Fruit fly (Drosophila melanogaster) whole organism, embryonic: ENCODE measurements around the gene Spn38F.
A peak's percentile ranks its signal among the peaks of the same experiment; 100 is the strongest.

ENCODE experiments used
- Atf-2 ChIP-seq: fragments of 200-800 bp; sonication (Bioruptor generic); optimal IDR thresholded peaks from 2 replicates; lab custom pipeline; 2016; ENCODE audit warnings: missing biosample characterization, missing genetic modification characterization
- CG10209 ChIP-seq: fragments of 200-800 bp; sonication (Bioruptor generic); optimal IDR thresholded peaks from 3 replicates; lab custom pipeline; 2017; ENCODE audit warnings: missing biosample characterization, mild to moderate bottlenecking, missing genetic modification characterization, missing genetic modification reagents
- CG10267 ChIP-seq: fragments of 200-800 bp; sonication (Bioruptor generic); optimal IDR thresholded peaks from 2 replicates; lab custom pipeline; 2018; ENCODE audit warnings: missing biosample characterization, mild to moderate bottlenecking, missing genetic modification characterization, moderate library complexity
- CG11695 ChIP-seq: fragments of 200-800 bp; sonication (Bioruptor generic); IDR thresholded peaks from 3 replicates; pipeline ENCODE4 v1.3.6; 2022; ENCODE audit warnings: missing biosample characterization, missing genetic modification characterization
- CG13775 ChIP-seq: fragments of 200-800 bp; sonication (Bioruptor generic); optimal IDR thresholded peaks from 3 replicates; lab custom pipeline; 2017; ENCODE audit warnings: missing biosample characterization, mild to moderate bottlenecking, missing genetic modification characterization
- CG14050 ChIP-seq: fragments of 200-800 bp; sonication (Bioruptor generic); IDR thresholded peaks from 3 replicates; pipeline ENCODE4 v1.3.6; 2022; ENCODE audit warnings: missing biosample characterization, missing genetic modification characterization
- CG14667 ChIP-seq: fragments of 200-800 bp; sonication (Bioruptor generic); IDR thresholded peaks from 2 replicates; pipeline ENCODE4 v1.3.6; 2022; ENCODE audit warnings: missing biosample characterization, missing genetic modification characterization
- CG16779 ChIP-seq: fragments of 200-800 bp; sonication (Bioruptor generic); IDR thresholded peaks from 2 replicates; pipeline ENCODE4 v1.3.6; 2022; ENCODE audit warnings: missing biosample characterization, missing genetic modification characterization
- CG16815 ChIP-seq: fragments of 200-800 bp; sonication (Bioruptor generic); optimal IDR thresholded peaks from 3 replicates; lab custom pipeline; 2017; ENCODE audit warnings: missing biosample characterization, mild to moderate bottlenecking, missing genetic modification characterization
- CG16863 ChIP-seq: fragments of 200-800 bp; sonication (Bioruptor generic); optimal IDR thresholded peaks from 3 replicates; lab custom pipeline; 2016; ENCODE audit warnings: missing biosample characterization, missing genetic modification characterization
- CG17359 ChIP-seq: fragments of 200-800 bp; sonication (Bioruptor generic); optimal IDR thresholded peaks from 3 replicates; lab custom pipeline; 2018; ENCODE audit warnings: missing biosample characterization, mild to moderate bottlenecking, missing genetic modification characterization, moderate library complexity
- CG17361 ChIP-seq: fragments of 200-800 bp; sonication (Bioruptor generic); IDR thresholded peaks from 3 replicates; pipeline ENCODE4 v1.3.6; 2022; ENCODE audit warnings: missing biosample characterization, missing genetic modification characterization
- CG17385 ChIP-seq: fragments of 200-800 bp; sonication (Bioruptor generic); optimal IDR thresholded peaks from 3 replicates; lab custom pipeline; 2018; ENCODE audit warnings: missing biosample characterization, mild to moderate bottlenecking, missing genetic modification characterization
- CG2678 ChIP-seq: fragments of 200-800 bp; sonication (Bioruptor generic); optimal IDR thresholded peaks from 3 replicates; lab custom pipeline; 2019; ENCODE audit warnings: missing biosample characterization, mild to moderate bottlenecking, missing genetic modification characterization, moderate library complexity
- CG3281 ChIP-seq: fragments of 200-800 bp; sonication (Bioruptor generic); optimal IDR thresholded peaks from 3 replicates; lab custom pipeline; 2017; ENCODE audit warnings: missing biosample characterization, mild to moderate bottlenecking, missing genetic modification characterization
- CG34224 ChIP-seq: fragments of 200-800 bp; sonication (Bioruptor generic); IDR thresholded peaks from 3 replicates; pipeline ENCODE4 v1.3.6; 2022; ENCODE audit warnings: missing biosample characterization, missing genetic modification characterization; ENCODE audit not compliant: partially characterized antibody
- CG5245 ChIP-seq: fragments of 200-800 bp; sonication (Bioruptor generic); optimal IDR thresholded peaks from 3 replicates; lab custom pipeline; 2016; ENCODE audit warnings: missing biosample characterization, missing genetic modification characterization
- CG6254 ChIP-seq: fragments of 200-800 bp; sonication (Bioruptor generic); optimal IDR thresholded peaks from 3 replicates; lab custom pipeline; 2017; ENCODE audit warnings: mild to moderate bottlenecking, missing biosample characterization, missing genetic modification reagents, missing genetic modification characterization
- CG7928 ChIP-seq: fragments of 200-800 bp; sonication (Bioruptor generic); optimal IDR thresholded peaks from 2 replicates; lab custom pipeline; 2017; ENCODE audit warnings: missing biosample characterization, mild to moderate bottlenecking, missing genetic modification characterization
- CG8765 ChIP-seq: fragments of 200-800 bp; sonication (Bioruptor generic); IDR thresholded peaks from 2 replicates; pipeline ENCODE4 v1.3.6; 2022; ENCODE audit warnings: missing biosample characterization, missing genetic modification characterization
- D19B ChIP-seq: fragments of 200-800 bp; sonication (Bioruptor generic); optimal IDR thresholded peaks from 2 replicates; lab custom pipeline; 2017; ENCODE audit warnings: missing biosample characterization, mild to moderate bottlenecking, missing genetic modification characterization
- Dek ChIP-seq: fragments of 200-800 bp; sonication (Bioruptor generic); optimal IDR thresholded peaks from 3 replicates; lab custom pipeline; 2019; ENCODE audit warnings: missing biosample characterization, mild to moderate bottlenecking, missing genetic modification characterization, moderate library complexity
- E2f2 ChIP-seq: fragments of 200-800 bp; sonication (Bioruptor generic); IDR thresholded peaks from 2 replicates; pipeline ENCODE4 v1.3.6; 2022; ENCODE audit warnings: missing biosample characterization, missing genetic modification characterization
- ERR ChIP-seq: fragments of 200-800 bp; sonication (Bioruptor generic); optimal IDR thresholded peaks from 2 replicates; lab custom pipeline; 2016; ENCODE audit warnings: missing biosample characterization, missing genetic modification characterization
- Fer3 ChIP-seq: fragments of 200-800 bp; sonication (Bioruptor generic); optimal IDR thresholded peaks from 2 replicates; lab custom pipeline; 2018; ENCODE audit warnings: missing biosample characterization, mild to moderate bottlenecking, missing genetic modification characterization, moderate library complexity
- Hr3 ChIP-seq: fragments of 200-800 bp; sonication (Bioruptor generic); optimal IDR thresholded peaks from 3 replicates; lab custom pipeline; 2016; ENCODE audit warnings: missing biosample characterization, missing genetic modification characterization
- Hr78 ChIP-seq, 2 experiments: fragments of 200-800 bp in 1 of 2; fragments of >200 bp in 1 of 2; sonication (Bioruptor generic) in 1 of 2; optimal IDR thresholded peaks; 2 replicates each; lab custom pipeline; 2017 to 2019; ENCODE audit warnings: missing biosample characterization in 2 of 2, missing genetic modification characterization in 2 of 2, mild to moderate bottlenecking in 1 of 2, moderate library complexity in 1 of 2
- Med ChIP-seq: fragments of 200-800 bp; sonication (Bioruptor generic); peaks from one replicate; lab custom pipeline; 2016; ENCODE audit warnings: missing biosample characterization, missing genetic modification characterization, mild to moderate bottlenecking, inconsistent platforms, moderate library complexity
- Myb ChIP-seq: fragments of 200-800 bp; sonication (Bioruptor generic); optimal IDR thresholded peaks from 2 replicates; lab custom pipeline; 2016; ENCODE audit warnings: missing biosample characterization, missing genetic modification characterization
- Ptx1 ChIP-seq: fragments of 200-800 bp; sonication (Bioruptor generic); IDR thresholded peaks from 2 replicates; pipeline ENCODE4 v1.3.6; 2022; ENCODE audit warnings: missing biosample characterization, missing genetic modification characterization
- Six4 ChIP-seq: fragments of 200-800 bp; sonication (Bioruptor generic); optimal IDR thresholded peaks from 2 replicates; lab custom pipeline; 2016; ENCODE audit warnings: missing biosample characterization, missing genetic modification characterization
- Tbp ChIP-seq: fragments of >200 bp; optimal IDR thresholded peaks from 2 replicates; lab custom pipeline; 2018; ENCODE audit warnings: missing biosample characterization, missing genetic modification characterization
- amos ChIP-seq: fragments of 200-800 bp; sonication (Bioruptor generic); IDR thresholded peaks from 2 replicates; pipeline ENCODE4 v1.3.6; 2022; ENCODE audit warnings: missing biosample characterization, missing genetic modification characterization; ENCODE audit not compliant: partially characterized antibody
- ap ChIP-seq: fragments of 200-800 bp; sonication (Bioruptor generic); IDR thresholded peaks from 2 replicates; pipeline ENCODE4 v1.3.6; 2022; ENCODE audit warnings: missing biosample characterization, missing genetic modification characterization
- az2 ChIP-seq: fragments of 200-800 bp; sonication (Bioruptor generic); optimal IDR thresholded peaks from 3 replicates; lab custom pipeline; 2016; ENCODE audit warnings: missing biosample characterization, missing genetic modification characterization
- corto ChIP-seq: fragments of 200-800 bp; sonication (Bioruptor generic); optimal IDR thresholded peaks from 2 replicates; lab custom pipeline; 2016; ENCODE audit warnings: missing biosample characterization, mild to moderate bottlenecking, missing genetic modification characterization, moderate library complexity
- disco-r ChIP-seq: fragments of 200-800 bp; sonication (Bioruptor generic); optimal IDR thresholded peaks from 2 replicates; lab custom pipeline; 2016; ENCODE audit warnings: missing biosample characterization, missing genetic modification characterization
- dm ChIP-seq: fragments of 200-800 bp; sonication (Bioruptor generic); optimal IDR thresholded peaks from 3 replicates; lab custom pipeline; 2016; ENCODE audit warnings: missing biosample characterization, missing genetic modification characterization
- dmrt11E ChIP-seq: fragments of 200-800 bp; sonication (Bioruptor generic); optimal IDR thresholded peaks from 3 replicates; lab custom pipeline; 2018; ENCODE audit warnings: missing biosample characterization, mild to moderate bottlenecking, missing genetic modification characterization, moderate library complexity
- emc ChIP-seq: fragments of 200-800 bp; sonication (Bioruptor generic); optimal IDR thresholded peaks from 2 replicates; lab custom pipeline; 2016; ENCODE audit warnings: missing biosample characterization, missing genetic modification characterization
- hkb ChIP-seq, 2 experiments: fragments of 200-800 bp in 1 of 2; fragments of >200 bp in 1 of 2; sonication (Bioruptor generic) in 1 of 2; IDR thresholded peaks in 1 of 2; optimal IDR thresholded peaks in 1 of 2; 2 replicates each; pipeline versions ENCODE4 v1.3.6 to Lab custom; 2017 to 2022; ENCODE audit warnings: missing biosample characterization in 1 of 2, missing genetic modification characterization in 1 of 2
- jigr1 ChIP-seq: fragments of 200-800 bp; sonication (Bioruptor generic); IDR thresholded peaks from 3 replicates; pipeline ENCODE4 v1.3.6; 2022; ENCODE audit warnings: missing biosample characterization, missing genetic modification characterization
- jing ChIP-seq: fragments of 200-800 bp; sonication (Bioruptor generic); optimal IDR thresholded peaks from 2 replicates; lab custom pipeline; 2018; ENCODE audit warnings: missing biosample characterization, mild to moderate bottlenecking, missing genetic modification characterization
- ken ChIP-seq: fragments of 200-800 bp; sonication (Bioruptor generic); IDR thresholded peaks from 3 replicates; pipeline ENCODE4 v1.3.6; 2022; ENCODE audit warnings: missing biosample characterization, missing genetic modification characterization
- klu ChIP-seq: fragments of 200-800 bp; sonication (Bioruptor generic); IDR thresholded peaks from 2 replicates; pipeline ENCODE4 v1.3.6; 2022; ENCODE audit warnings: missing biosample characterization, missing genetic modification characterization
- maf-S ChIP-seq: fragments of 200-800 bp; sonication (Bioruptor generic); optimal IDR thresholded peaks from 2 replicates; lab custom pipeline; 2016; ENCODE audit warnings: missing biosample characterization, missing genetic modification characterization
- pita ChIP-seq: fragments of 200-800 bp; sonication (Bioruptor generic); optimal IDR thresholded peaks from 2 replicates; lab custom pipeline; 2017; ENCODE audit warnings: missing biosample characterization, mild to moderate bottlenecking, missing genetic modification characterization
- scrt ChIP-seq: fragments of 200-800 bp; sonication (Bioruptor generic); optimal IDR thresholded peaks from 2 replicates; lab custom pipeline; 2018; ENCODE audit warnings: missing biosample characterization, mild to moderate bottlenecking, missing genetic modification characterization, moderate library complexity
- slp2 ChIP-seq: fragments of 200-800 bp; sonication (Bioruptor generic); optimal IDR thresholded peaks from 2 replicates; lab custom pipeline; 2016; ENCODE audit warnings: missing biosample characterization, missing genetic modification characterization
- sug ChIP-seq: fragments of 200-800 bp; optimal IDR thresholded peaks from 2 replicates; lab custom pipeline; 2019; ENCODE audit warnings: missing biosample characterization, mild to moderate bottlenecking, missing genetic modification characterization, moderate library complexity
- unc-4 ChIP-seq: fragments of 200-800 bp; sonication (Bioruptor generic); IDR thresholded peaks from 2 replicates; pipeline ENCODE4 v1.3.6; 2022; ENCODE audit warnings: missing biosample characterization, missing genetic modification characterization; ENCODE audit not compliant: partially characterized antibody
- wor ChIP-seq: fragments of 200-800 bp; sonication (Bioruptor generic); IDR thresholded peaks from 2 replicates; pipeline ENCODE4 v1.3.6; 2022; ENCODE audit warnings: missing biosample characterization, missing genetic modification characterization

Gene Spn38F

DNA sequence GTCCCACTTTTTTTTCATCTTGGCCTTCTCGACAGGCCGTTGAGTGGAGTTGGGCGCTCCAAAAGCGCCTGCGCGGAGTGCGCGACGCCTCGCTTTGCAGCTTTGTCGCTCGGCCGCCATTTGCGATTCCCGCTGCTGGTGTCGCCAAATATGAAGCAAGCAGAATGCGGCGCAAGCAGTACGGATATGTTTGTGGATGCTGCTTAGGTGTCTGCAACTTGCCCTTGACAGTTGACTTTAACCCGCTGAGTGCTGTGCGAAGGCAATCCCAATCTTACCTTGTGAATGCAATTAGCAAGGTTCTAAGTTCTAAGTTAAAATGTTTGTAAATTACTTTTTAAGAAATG lies 15.8 kb downstream of the Spn38F start (continued):
- no peak for TF ChIP-seq hkb (optimal IDR thresholded peaks at IDR 0.05; lab: Kevin White, UChicago)
- no peak for TF ChIP-seq hkb (GFP tag; IDR thresholded peaks at IDR 0.05; lab: Robert Waterston, UW)
- TF ChIP-seq dmrt11E (tag; lab: Kevin White, UChicago) = no peak
- no peak for TF ChIP-seq CG14667 (GFP tag; lab: Robert Waterston, UW)
- TF ChIP-seq D19B = no peak
- TF ChIP-seq Tbp (GFP tag; lab: Kevin White, UChicago) = no peak
- TF ChIP-seq CG17385 = no peak
- TF ChIP-seq Med (GFP tag; lab: Kevin White, UChicago) = peak; percentile 12
- TF ChIP-seq E2f2 (GFP tag; lab: Robert Waterston, UW) = no peak; the same call in 1 of the 2 replicates
- TF ChIP-seq ap (GFP tag; lab: Robert Waterston, UW) = no peak
- no peak for TF ChIP-seq CG34224
- TF ChIP-seq CG13775 = no peak
- TF ChIP-seq CG14050 (GFP tag; lab: Robert Waterston, UW) = no peak
- TF ChIP-seq CG11695 (GFP tag; lab: Robert Waterston, UW) = no peak
- TF ChIP-seq ken = 0 out of 3 replicates have a peak, but pooled peaks have one; percentile 7
- no peak for TF ChIP-seq CG10267 (tag; lab: Kevin White, UChicago)
- no peak for TF ChIP-seq Fer3 (tag; lab: Kevin White, UChicago)
- TF ChIP-seq scrt (GFP tag; lab: Kevin White, UChicago) = no peak
- TF ChIP-seq CG17359 = no peak
- peak; percentile 12 for TF ChIP-seq sug (tag; lab: Kevin White, UChicago)
- TF ChIP-seq Ptx1 (GFP tag; lab: Robert Waterston, UW) = no peak
- no peak for TF ChIP-seq klu
- no peak for TF ChIP-seq CG17361 (GFP tag; lab: Robert Waterston, UW)
- TF ChIP-seq emc (GFP tag; lab: Kevin White, UChicago) = no peak
- TF ChIP-seq Hr3 = no peak
- TF ChIP-seq Myb (GFP tag; lab: Kevin White, UChicago) = no peak
- peak; percentile 26 for TF ChIP-seq ERR (GFP tag; lab: Kevin White, UChicago)
- TF ChIP-seq corto (GFP tag; lab: Kevin White, UChicago) = no peak
- TF ChIP-seq unc-4 = no peak
- no peak for TF ChIP-seq dm (GFP tag; lab: Kevin White, UChicago)
- TF ChIP-seq CG3281 (GFP tag; lab: Kevin White, UChicago) = no peak
- TF ChIP-seq maf-S (GFP tag; lab: Kevin White, UChicago) = no peak
- TF ChIP-seq CG5245 (GFP tag; lab: Kevin White, UChicago) = no peak
- no peak for TF ChIP-seq wor (GFP tag; lab: Robert Waterston, UW)
- no peak for TF ChIP-seq az2
- TF ChIP-seq amos (GFP tag; lab: Robert Waterston, UW) = no peak
- TF ChIP-seq CG7928 (GFP tag; lab: Kevin White, UChicago) = no peak
- TF ChIP-seq CG16815 (GFP tag; lab: Kevin White, UChicago) = no peak
- no peak for TF ChIP-seq pita (GFP tag; lab: Kevin White, UChicago)
- TF ChIP-seq Hr78 (GFP tag; optimal IDR thresholded peaks at IDR 0.05; lab: Kevin White, UChicago) = peak in 1 of 2 experiments; percentile 56
- no peak for TF ChIP-seq CG16863 (GFP tag; lab: Kevin White, UChicago)
- TF ChIP-seq CG2678 = no peak
- no peak for TF ChIP-seq CG6254 (GFP tag; lab: Kevin White, UChicago)
- no peak for TF ChIP-seq CG16779 (GFP tag; lab: Robert Waterston, UW)
- TF ChIP-seq jing (GFP tag; lab: Kevin White, UChicago) = no peak
- no peak for TF ChIP-seq CG10209 (GFP tag; lab: Kevin White, UChicago)
- peak; percentile 13 for TF ChIP-seq disco-r
- TF ChIP-seq slp2 (GFP tag; lab: Kevin White, UChicago) = no peak
- TF ChIP-seq CG8765 (GFP tag; lab: Robert Waterston, UW) = peak; percentile 78; the same call in 1 of the 2 replicates
- no peak for TF ChIP-seq Dek (tag; lab: Kevin White, UChicago)
- TF ChIP-seq Atf-2 (GFP tag; lab: Kevin White, UChicago) = peak; percentile 2
- TF ChIP-seq jigr1 (GFP tag; lab: Robert Waterston, UW) = no peak
- no peak for TF ChIP-seq Six4 (GFP tag; lab: Kevin White, UChicago)
